Worm (Caenorhabditis elegans) whole organism, young adult: ENCODE results near the gene C25D7.9.
A peak's percentile ranks its signal among the peaks of the same experiment; 100 is the strongest.

Experiments
- B0019.2 ChIP-seq: fragments of 200-800 bp; sonication (Bioruptor generic); conservative IDR thresholded peaks from 2 replicates; pipeline ENCODE4 v1.3.6; 2022; ENCODE audit warnings: missing genetic modification reagents, missing genetic modification characterization, missing compliant biosample characterization
- F10E7.11 ChIP-seq: sonication (generic microtip); optimal IDR thresholded peaks from 2 replicates; lab custom pipeline; 2017; ENCODE audit warnings: mild to moderate bottlenecking, missing genetic modification characterization, moderate library complexity, missing compliant biosample characterization
- F22D6.2 ChIP-seq: sonication (generic microtip); optimal IDR thresholded peaks from 2 replicates; lab custom pipeline; 2016; ENCODE audit warnings: mild to moderate bottlenecking, missing genetic modification characterization, missing compliant biosample characterization
- F33H1.4 ChIP-seq: fragments of 200-800 bp; sonication (Bioruptor generic); IDR thresholded peaks from 2 replicates; pipeline ENCODE4 v1.3.6; 2022; ENCODE audit warnings: missing genetic modification reagents, missing genetic modification characterization, missing compliant biosample characterization
- F37B4.10 ChIP-seq: fragments of 200-800 bp; sonication (Bioruptor generic); IDR thresholded peaks from 2 replicates; pipeline ENCODE4 v1.3.6; 2022; ENCODE audit warnings: missing genetic modification characterization, missing compliant biosample characterization
- F52B5.7 ChIP-seq: sonication (generic microtip); optimal IDR thresholded peaks from 2 replicates; lab custom pipeline; 2016; ENCODE audit warnings: mild to moderate bottlenecking, missing genetic modification characterization, missing compliant biosample characterization
- T07F8.4 ChIP-seq: sonication (generic microtip); optimal IDR thresholded peaks from 2 replicates; lab custom pipeline; 2016; ENCODE audit warnings: mild to moderate bottlenecking, missing genetic modification characterization, moderate library complexity, missing compliant biosample characterization
- T26A5.8 ChIP-seq: sonication (generic microtip); optimal IDR thresholded peaks from 2 replicates; lab custom pipeline; 2016; ENCODE audit warnings: missing genetic modification characterization, missing compliant biosample characterization
- Y56A3A.18 ChIP-seq: fragments of 200-800 bp; sonication (Bioruptor generic); IDR thresholded peaks from 2 replicates; pipeline ENCODE4 v1.3.6; 2022; ENCODE audit warnings: missing genetic modification reagents, missing genetic modification characterization, missing compliant biosample characterization
- Y67H2A.10 ChIP-seq: fragments of 200-800 bp; sonication (Bioruptor generic); conservative IDR thresholded peaks from 2 replicates; pipeline ENCODE4 v1.3.6; 2022; ENCODE audit warnings: missing genetic modification reagents, missing genetic modification characterization, missing compliant biosample characterization
- aptf-3 ChIP-seq: fragments of 200-800 bp; sonication (Bioruptor generic); IDR thresholded peaks from 2 replicates; pipeline ENCODE4 v1.3.6; 2022; ENCODE audit warnings: missing genetic modification characterization, missing compliant biosample characterization
- attf-3 ChIP-seq: fragments of 200-800 bp; sonication (Bioruptor generic); conservative IDR thresholded peaks from 2 replicates; pipeline ENCODE4 v1.3.6; 2022; ENCODE audit warnings: missing genetic modification reagents, missing genetic modification characterization, missing compliant biosample characterization
- attf-5 ChIP-seq: fragments of 200-800 bp; sonication (Bioruptor generic); optimal IDR thresholded peaks from 2 replicates; lab custom pipeline; 2018; ENCODE audit warnings: mild to moderate bottlenecking, missing genetic modification characterization, missing compliant biosample characterization
- bed-1 ChIP-seq: fragments of 200-800 bp; sonication (Bioruptor generic); IDR thresholded peaks from 2 replicates; pipeline ENCODE4 v1.3.6; 2022; ENCODE audit warnings: missing genetic modification reagents, missing genetic modification characterization, missing compliant biosample characterization
- ceh-100 ChIP-seq: fragments of 200-800 bp; sonication (Bioruptor generic); IDR thresholded peaks from 2 replicates; pipeline ENCODE4 v1.3.6; 2022; ENCODE audit warnings: missing genetic modification reagents, missing genetic modification characterization, missing compliant biosample characterization
- ceh-91 ChIP-seq: fragments of 200-800 bp; sonication (Bioruptor generic); IDR thresholded peaks from 2 replicates; pipeline ENCODE4 v1.3.6; 2022; ENCODE audit warnings: missing genetic modification reagents, missing genetic modification characterization, missing compliant biosample characterization
- dox-1 ChIP-seq: fragments of 200-800 bp; sonication (Bioruptor generic); IDR thresholded peaks from 2 replicates; pipeline ENCODE4 v1.3.6; 2022; ENCODE audit warnings: missing genetic modification reagents, missing genetic modification characterization, missing compliant biosample characterization
- ets-4 ChIP-seq: fragments of 200-800 bp; sonication (Bioruptor generic); optimal IDR thresholded peaks from 2 replicates; lab custom pipeline; 2018; ENCODE audit warnings: mild to moderate bottlenecking, missing genetic modification characterization, missing compliant biosample characterization
- hmg-20 ChIP-seq: fragments of 200-800 bp; sonication (Bioruptor generic); IDR thresholded peaks from 2 replicates; pipeline ENCODE4 v1.3.6; 2022; ENCODE audit warnings: missing genetic modification reagents, missing genetic modification characterization, missing compliant biosample characterization
- hsf-1 ChIP-seq: fragments of 200-800 bp; sonication (Bioruptor generic); IDR thresholded peaks from 2 replicates; pipeline ENCODE4 v1.3.6; 2022; ENCODE audit warnings: missing genetic modification reagents, missing genetic modification characterization, missing compliant biosample characterization
- lir-1 ChIP-seq: fragments of 200-800 bp; sonication (Bioruptor generic); conservative IDR thresholded peaks from 2 replicates; pipeline ENCODE4 v1.3.6; 2022; ENCODE audit warnings: missing genetic modification reagents, missing genetic modification characterization, missing compliant biosample characterization
- lsy-27 ChIP-seq: sonication (generic microtip); optimal IDR thresholded peaks from 2 replicates; lab custom pipeline; 2017; ENCODE audit warnings: missing genetic modification characterization, mild to moderate bottlenecking, missing compliant biosample characterization, antibody characterized with exemption, missing genotype, borderline replicate concordance; ENCODE audit not compliant: insufficient read depth
- madf-3 ChIP-seq: fragments of 200-800 bp; sonication (Bioruptor generic); IDR thresholded peaks from 2 replicates; pipeline ENCODE4 v1.3.6; 2022; ENCODE audit warnings: missing genetic modification reagents, missing genetic modification characterization, missing compliant biosample characterization
- mes-4 ChIP-seq: sonication (generic microtip); optimal IDR thresholded peaks from 2 replicates; lab custom pipeline; 2016; ENCODE audit warnings: missing genotype, missing genetic modification characterization, missing compliant biosample characterization
- nfya-1 ChIP-seq: sonication (generic microtip); optimal IDR thresholded peaks from 2 replicates; lab custom pipeline; 2017; ENCODE audit warnings: antibody characterized with exemption, missing compliant biosample characterization, missing genetic modification characterization, borderline replicate concordance; ENCODE audit not compliant: insufficient read depth
- nfya-2 ChIP-seq: fragments of 200-800 bp; sonication (Bioruptor generic); IDR thresholded peaks from 2 replicates; pipeline ENCODE4 v1.3.6; 2022; ENCODE audit warnings: missing genetic modification reagents, missing genetic modification characterization, missing compliant biosample characterization
- pha-4 ChIP-seq: fragments of 150-350 bp; sonication (generic microtip); optimal IDR thresholded peaks from 2 replicates; lab custom pipeline; 2014; ENCODE audit warnings: missing biosample characterization, missing genetic modification reagents, missing genetic modification characterization
- rcor-1 ChIP-seq: fragments of 200-800 bp; sonication (Bioruptor generic); IDR thresholded peaks from 2 replicates; pipeline ENCODE4 v1.3.6; 2022; ENCODE audit warnings: missing genetic modification reagents, missing genetic modification characterization, missing compliant biosample characterization
- sea-2 ChIP-seq: fragments of 200-800 bp; sonication (Bioruptor generic); IDR thresholded peaks from 2 replicates; pipeline ENCODE4 v1.3.6; 2022; ENCODE audit warnings: missing genetic modification characterization, missing compliant biosample characterization
- snpc-1.1 ChIP-seq: sonication (generic microtip); optimal IDR thresholded peaks from 2 replicates; lab custom pipeline; 2017; ENCODE audit warnings: missing genetic modification characterization, mild to moderate bottlenecking, missing compliant biosample characterization, antibody characterized with exemption, moderate library complexity, missing genotype, missing genetic modification reagents; ENCODE audit not compliant: insufficient read depth
- snpc-1.3 ChIP-seq: sonication (generic microtip); optimal IDR thresholded peaks from 2 replicates; lab custom pipeline; 2017; ENCODE audit warnings: missing genetic modification characterization, mild to moderate bottlenecking, missing compliant biosample characterization, antibody characterized with exemption, moderate library complexity, missing genotype, missing genetic modification reagents; ENCODE audit not compliant: insufficient read depth
- snpc-4 ChIP-seq, 5 experiments: fragments of 150-350 bp in 1 of 5; sonication (generic microtip) in 4 of 5; optimal IDR thresholded peaks; 2 replicates each; lab custom pipeline; 2014 to 2018; ENCODE audit warnings: missing genetic modification characterization in 5 of 5, missing biosample characterization in 3 of 5, antibody characterized with exemption in 2 of 5, mild to moderate bottlenecking in 2 of 5, missing compliant biosample characterization in 2 of 5, missing genotype in 2 of 5, moderate library complexity in 2 of 5, missing genetic modification reagents in 1 of 5
- somi-1 ChIP-seq: fragments of 200-800 bp; sonication (Bioruptor generic); optimal IDR thresholded peaks from 2 replicates; lab custom pipeline; 2018; ENCODE audit warnings: mild to moderate bottlenecking, missing genetic modification characterization, missing compliant biosample characterization
- tlf-1 ChIP-seq: fragments of 200-800 bp; sonication (Bioruptor generic); optimal IDR thresholded peaks from 2 replicates; lab custom pipeline; 2018; ENCODE audit warnings: mild to moderate bottlenecking, missing genetic modification characterization, missing compliant biosample characterization
- unc-130 ChIP-seq: sonication (generic microtip); optimal IDR thresholded peaks from 2 replicates; lab custom pipeline; 2016; ENCODE audit warnings: missing genetic modification reagents, missing genetic modification characterization, missing compliant biosample characterization
- xnd-1 ChIP-seq: sonication (generic microtip); optimal IDR thresholded peaks from 2 replicates; lab custom pipeline; 2016; ENCODE audit warnings: missing genotype, missing genetic modification reagents, missing genetic modification characterization, missing compliant biosample characterization
- zfh-2 ChIP-seq: fragments of 200-800 bp; sonication (Bioruptor generic); conservative IDR thresholded peaks from 2 replicates; pipeline ENCODE4 v1.3.6; 2022; ENCODE audit warnings: missing genetic modification reagents, missing genetic modification characterization, missing compliant biosample characterization
- zim-3 ChIP-seq: sonication (generic microtip); optimal IDR thresholded peaks from 2 replicates; lab custom pipeline; 2017; ENCODE audit warnings: mild to moderate bottlenecking, missing genetic modification characterization, moderate library complexity, missing compliant biosample characterization
- ztf-18 ChIP-seq: sonication (generic microtip); optimal IDR thresholded peaks from 2 replicates; lab custom pipeline; 2016; ENCODE audit warnings: missing genotype, mild to moderate bottlenecking, missing genetic modification characterization, missing compliant biosample characterization
- ztf-26 ChIP-seq: sonication (generic microtip); optimal IDR thresholded peaks from 2 replicates; lab custom pipeline; 2017; ENCODE audit warnings: missing genetic modification characterization, missing compliant biosample characterization
- ztf-28 ChIP-seq: fragments of 200-800 bp; sonication (Bioruptor generic); IDR thresholded peaks from 2 replicates; pipeline ENCODE4 v1.3.6; 2022; ENCODE audit warnings: missing genetic modification reagents, missing genetic modification characterization, missing compliant biosample characterization
- ztf-3 ChIP-seq: fragments of 200-800 bp; sonication (Bioruptor generic); optimal IDR thresholded peaks from 2 replicates; lab custom pipeline; 2018; ENCODE audit warnings: mild to moderate bottlenecking, missing genetic modification characterization, missing compliant biosample characterization

C25D7.9 gene

ce11 chrV:15082291-15082690, 17.4 kb downstream of the C25D7.9 start, which contains the start of the genes C01G10.10 and C01G10.9 (continued):
- TF ChIP-seq ztf-28 (GFP tag; lab: Robert Waterston, UW), result no peak
- TF ChIP-seq snpc-1.1 (tag; lab: Kevin White, UChicago), result no peak
- TF ChIP-seq attf-3, result no peak
- no peak for TF ChIP-seq rcor-1
- no peak for TF ChIP-seq bed-1 (GFP tag; lab: Robert Waterston, UW)
- no peak for TF ChIP-seq zfh-2
- no peak for TF ChIP-seq Y67H2A.10
- no peak for TF ChIP-seq hsf-1 (GFP tag; lab: Robert Waterston, UW)
- TF ChIP-seq unc-130 (GFP tag; lab: Kevin White, UChicago), result peak; percentile 82
- no peak for TF ChIP-seq F10E7.11 (tag; lab: Kevin White, UChicago)
- TF ChIP-seq nfya-2 (GFP tag; lab: Robert Waterston, UW), result no peak
- TF ChIP-seq xnd-1 (tag; lab: Kevin White, UChicago), result no peak
- TF ChIP-seq F22D6.2, result peak; percentile 8
- TF ChIP-seq B0019.2 (GFP tag; lab: Robert Waterston, UW), result no peak
- no peak for TF ChIP-seq snpc-1.3
- TF ChIP-seq ztf-18, result no peak
- no peak for TF ChIP-seq ceh-91
- TF ChIP-seq somi-1, result no peak
- no peak for TF ChIP-seq tlf-1 (GFP tag; lab: Kevin White, UChicago)
- TF ChIP-seq pha-4 (tag; lab: Kevin White, UChicago), result no peak
- peak; percentile 43; the same call in 1 of the 2 replicates for TF ChIP-seq ceh-100 (GFP tag; lab: Robert Waterston, UW)
- TF ChIP-seq mes-4, result no peak
- no peak for TF ChIP-seq T07F8.4 (tag; lab: Kevin White, UChicago)
- no peak for TF ChIP-seq ztf-3
- TF ChIP-seq hmg-20, result no peak
- no peak for TF ChIP-seq attf-5 (GFP tag; lab: Kevin White, UChicago)
- no peak for TF ChIP-seq Y56A3A.18
- no peak for TF ChIP-seq nfya-1
- TF ChIP-seq T26A5.8 (tag; lab: Kevin White, UChicago), result no peak
- TF ChIP-seq snpc-4 (GFP tag; optimal IDR thresholded peaks at IDR 0.05; lab: Kevin White, UChicago), result no peak
- TF ChIP-seq snpc-4 (tag; optimal IDR thresholded peaks at IDR 0.05; lab: Kevin White, UChicago), result peak in 2 of 4 experiments; percentile 32 to 54
- TF ChIP-seq lir-1 (GFP tag; lab: Robert Waterston, UW), result no peak
- no peak for TF ChIP-seq F52B5.7 (tag; lab: Kevin White, UChicago)
- no peak for TF ChIP-seq lsy-27 (tag; lab: Kevin White, UChicago)
- 0 out of 2 replicates have a peak, but pooled peaks have one; percentile 18 for TF ChIP-seq dox-1 (GFP tag; lab: Robert Waterston, UW)
- no peak for TF ChIP-seq ztf-26
- no peak for TF ChIP-seq aptf-3 (GFP tag; lab: Robert Waterston, UW)
- TF ChIP-seq sea-2 (GFP tag; lab: Robert Waterston, UW), result no peak
- no peak for TF ChIP-seq F37B4.10 (GFP tag; lab: Robert Waterston, UW)
- TF ChIP-seq F33H1.4 (GFP tag; lab: Robert Waterston, UW), result peak; percentile 26; the same call in 1 of the 2 replicates
- TF ChIP-seq ets-4, result no peak
- no peak for TF ChIP-seq madf-3 (GFP tag; lab: Robert Waterston, UW)
- no peak for TF ChIP-seq zim-3 (tag; lab: Kevin White, UChicago)
